Fruit fly (Drosophila melanogaster): ENCODE results near the gene Rbf.

DNA sequence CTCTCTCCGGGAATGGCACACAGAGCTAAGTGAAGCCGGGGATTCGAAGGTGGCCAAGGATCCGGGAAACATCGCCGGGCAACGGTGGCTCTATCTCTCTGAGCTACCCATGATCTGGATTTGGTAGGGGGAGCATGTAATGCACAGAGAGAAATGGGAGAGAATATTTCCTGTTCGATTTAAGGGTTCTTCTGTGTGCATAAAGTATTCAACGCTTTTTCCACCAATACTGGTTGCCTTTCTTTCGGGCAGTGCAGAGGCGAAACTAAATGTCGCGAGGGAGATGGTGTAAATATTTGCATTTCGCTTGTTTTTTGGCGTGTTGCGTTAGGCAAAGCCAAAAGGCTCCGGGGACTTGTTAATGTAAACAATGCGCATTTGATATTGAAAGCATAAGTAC is 40.7 kb upstream of the Rbf start:
- TF ChIP-seq CTCF (optimal IDR thresholded peaks at IDR 0.05) (no peak), CG8478 (optimal IDR thresholded peaks at IDR 0.05) (no peak)
